Fruit fly (Drosophila melanogaster) whole organism, wandering third instar larva: ENCODE results near the gene Rph.

Experiments used
- Abd-B ChIP-seq: fragments of >200 bp; optimal IDR thresholded peaks from 2 replicates; lab custom pipeline; 2017; ENCODE audit warnings: missing biosample characterization, missing genetic modification characterization
- CG32264 ChIP-seq: fragments of 200-800 bp; sonication (Bioruptor generic); optimal IDR thresholded peaks from 2 replicates; lab custom pipeline; 2016; ENCODE audit warnings: missing biosample characterization, missing genetic modification characterization
- CG9705 ChIP-seq: fragments of 200-800 bp; sonication (Bioruptor generic); optimal IDR thresholded peaks from 2 replicates; lab custom pipeline; 2018; ENCODE audit warnings: missing biosample characterization, mild to moderate bottlenecking, missing genetic modification characterization
- CrebA ChIP-seq: fragments of 200-800 bp; sonication (Bioruptor generic); optimal IDR thresholded peaks from 2 replicates; lab custom pipeline; 2016; ENCODE audit warnings: missing biosample characterization, mild to moderate bottlenecking, missing genetic modification characterization, borderline replicate concordance
- Dfd ChIP-seq: fragments of >200 bp; optimal IDR thresholded peaks from 2 replicates; lab custom pipeline; 2017; ENCODE audit warnings: missing biosample characterization, missing genetic modification characterization
- Dif ChIP-seq: fragments of 200-275, 200-300 bp; sonication (Bioruptor generic); optimal IDR thresholded peaks from 2 replicates; lab custom pipeline; 2018; ENCODE audit warnings: missing biosample characterization, missing genetic modification characterization; ENCODE audit not compliant: partially characterized antibody
- GATAd ChIP-seq: sonication (Bioruptor generic); optimal IDR thresholded peaks from 2 replicates; lab custom pipeline; 2016; ENCODE audit warnings: missing biosample characterization, missing genetic modification characterization
- HLH106 ChIP-seq: fragments of 200-800 bp; optimal IDR thresholded peaks from 3 replicates; lab custom pipeline; 2019; ENCODE audit warnings: missing biosample characterization, mild to moderate bottlenecking, missing genetic modification characterization, moderate library complexity
- Hnf4 ChIP-seq: fragments of 200-800 bp; sonication (Bioruptor generic); optimal IDR thresholded peaks from 2 replicates; lab custom pipeline; 2016; ENCODE audit warnings: missing biosample characterization, mild to moderate bottlenecking, missing genetic modification characterization
- Hr78 ChIP-seq: fragments of >200 bp; optimal IDR thresholded peaks from 2 replicates; lab custom pipeline; 2017; ENCODE audit warnings: missing biosample characterization, missing genetic modification characterization
- Hr83 ChIP-seq: fragments of 200-300 bp; sonication (Bioruptor generic); optimal IDR thresholded peaks from 2 replicates; lab custom pipeline; 2016; ENCODE audit warnings: missing biosample characterization, mild to moderate bottlenecking, missing genetic modification characterization, moderate library complexity; ENCODE audit not compliant: poor library complexity, severe bottlenecking
- Jra ChIP-seq: sonication (Bioruptor generic); optimal IDR thresholded peaks from 2 replicates; lab custom pipeline; 2016; ENCODE audit warnings: missing biosample characterization, missing genetic modification characterization
- Mio ChIP-seq: sonication (Bioruptor generic); optimal IDR thresholded peaks from 2 replicates; lab custom pipeline; 2016; ENCODE audit warnings: missing biosample characterization, missing genetic modification characterization
- Myc ChIP-seq: fragments of >200 bp; optimal IDR thresholded peaks from 2 replicates; lab custom pipeline; 2017
- N ChIP-seq: fragments of >200 bp; optimal IDR thresholded peaks from 2 replicates; lab custom pipeline; 2018; ENCODE audit warnings: missing biosample characterization, missing external identifiers, missing genetic modification characterization
- OdsH ChIP-seq: fragments of 200-800 bp; sonication (Bioruptor generic); optimal IDR thresholded peaks from 2 replicates; lab custom pipeline; 2016; ENCODE audit warnings: missing biosample characterization, mild to moderate bottlenecking, missing genetic modification characterization
- Rel ChIP-seq, 2 experiments: fragments of 200-800 bp; sonication (Bioruptor generic) in 1 of 2; optimal IDR thresholded peaks; 2 replicates in 1 of 2; 3 replicates in 1 of 2; lab custom pipeline; 2016 to 2019; ENCODE audit warnings: mild to moderate bottlenecking in 2 of 2, missing biosample characterization in 2 of 2, missing genetic modification characterization in 2 of 2, moderate library complexity in 1 of 2
- Sp1 ChIP-seq: fragments of 200-800 bp; sonication (Bioruptor generic); optimal IDR thresholded peaks from 3 replicates; lab custom pipeline; 2019; ENCODE audit warnings: missing biosample characterization, mild to moderate bottlenecking, missing genetic modification characterization, moderate library complexity
- Vsx2 ChIP-seq: fragments of 200-300, 225-300 bp; sonication (Bioruptor generic); optimal IDR thresholded peaks from 2 replicates; lab custom pipeline; 2018; ENCODE audit warnings: missing biosample characterization, missing genetic modification characterization; ENCODE audit not compliant: partially characterized antibody
- br ChIP-seq: fragments of 200-800 bp; sonication (Bioruptor generic); optimal IDR thresholded peaks from 2 replicates; lab custom pipeline; 2016; ENCODE audit warnings: missing biosample characterization, missing genetic modification characterization
- brk ChIP-seq: fragments of 200-800 bp; sonication (Bioruptor generic); optimal IDR thresholded peaks from 2 replicates; lab custom pipeline; 2016; ENCODE audit warnings: missing biosample characterization, mild to moderate bottlenecking, missing genetic modification characterization
- dl ChIP-seq, 2 experiments: fragments of 175-275, 200-275 bp in 1 of 2; fragments of 200-275 bp in 1 of 2; sonication (Bioruptor generic); optimal IDR thresholded peaks; lab custom pipeline; 2018; ENCODE audit warnings: mild to moderate bottlenecking in 2 of 2, missing biosample characterization in 2 of 2, missing genetic modification characterization in 2 of 2, moderate library complexity in 2 of 2; ENCODE audit not compliant: partially characterized antibody in 2 of 2, insufficient read depth in 1 of 2
- dmrt93B ChIP-seq: fragments of 200-800 bp; sonication (Bioruptor generic); optimal IDR thresholded peaks from 2 replicates; lab custom pipeline; 2018; ENCODE audit warnings: missing biosample characterization, mild to moderate bottlenecking, missing genetic modification characterization
- dsf ChIP-seq: sonication (Bioruptor generic); optimal IDR thresholded peaks from 2 replicates; lab custom pipeline; 2016; ENCODE audit warnings: missing biosample characterization, missing genetic modification characterization, borderline replicate concordance
- ey ChIP-seq: fragments of 200-800 bp; sonication (Bioruptor generic); optimal IDR thresholded peaks from 2 replicates; lab custom pipeline; 2016; ENCODE audit warnings: missing biosample characterization, missing genetic modification characterization
- foxo ChIP-seq, 2 experiments: fragments of 200-800 bp; sonication (Bioruptor generic); optimal IDR thresholded peaks; 2 replicates in 1 of 2; 3 replicates in 1 of 2; lab custom pipeline; 2016 to 2017; ENCODE audit warnings: missing biosample characterization in 2 of 2, missing genetic modification characterization in 2 of 2
- fru ChIP-seq: fragments of 200-800 bp; sonication (Bioruptor generic); optimal IDR thresholded peaks from 3 replicates; lab custom pipeline; 2016; ENCODE audit warnings: missing biosample characterization, mild to moderate bottlenecking, missing genetic modification characterization
- h ChIP-seq: fragments of 200-800 bp; sonication (Bioruptor generic); optimal IDR thresholded peaks from 3 replicates; lab custom pipeline; 2016; ENCODE audit warnings: missing biosample characterization, mild to moderate bottlenecking, missing genetic modification characterization
- jim ChIP-seq: fragments of 175-275, 200-325 bp; sonication (Bioruptor generic); optimal IDR thresholded peaks from 2 replicates; lab custom pipeline; 2016; ENCODE audit warnings: missing biosample characterization, mild to moderate bottlenecking, missing genetic modification characterization
- lola ChIP-seq: fragments of >200 bp; optimal IDR thresholded peaks from 2 replicates; lab custom pipeline; 2017; ENCODE audit warnings: missing biosample characterization, missing genetic modification characterization
- pan ChIP-seq: fragments of >200 bp; optimal IDR thresholded peaks from 2 replicates; lab custom pipeline; 2017
- psq ChIP-seq: fragments of 200-800 bp; sonication (Bioruptor generic); optimal IDR thresholded peaks from 3 replicates; lab custom pipeline; 2017; ENCODE audit warnings: missing biosample characterization, mild to moderate bottlenecking, missing genetic modification characterization, moderate library complexity
- rgr ChIP-seq: fragments of 200-800 bp; sonication (Bioruptor generic); optimal IDR thresholded peaks from 3 replicates; lab custom pipeline; 2016; ENCODE audit warnings: missing biosample characterization, mild to moderate bottlenecking, missing genetic modification characterization
- sage ChIP-seq: fragments of 200-800 bp; sonication (Bioruptor generic); optimal IDR thresholded peaks from 2 replicates; lab custom pipeline; 2016; ENCODE audit warnings: missing biosample characterization, mild to moderate bottlenecking, missing genetic modification characterization
- sv ChIP-seq: fragments of 200-800 bp; sonication (Bioruptor generic); optimal IDR thresholded peaks from 3 replicates; lab custom pipeline; 2016; ENCODE audit warnings: missing biosample characterization, missing genetic modification characterization
- tai ChIP-seq: sonication (Bioruptor generic); optimal IDR thresholded peaks from 2 replicates; lab custom pipeline; 2016; ENCODE audit warnings: missing biosample characterization, missing genetic modification characterization
- usp ChIP-seq: fragments of >200 bp; optimal IDR thresholded peaks from 2 replicates; lab custom pipeline; 2017; ENCODE audit warnings: missing biosample characterization, missing genetic modification characterization
- woc ChIP-seq: sonication (Bioruptor generic); optimal IDR thresholded peaks from 2 replicates; lab custom pipeline; 2016; ENCODE audit warnings: missing biosample characterization, mild to moderate bottlenecking, missing genetic modification characterization

Rph gene

dm6 chrX:10728024-10728423 lies 29.4 kb downstream of the Rph start (continued):
- TF ChIP-seq h (GFP tag; lab: Kevin White, UChicago), result peak; percentile 89

dm6 chrX:10727318-10727717 lies 30.1 kb downstream of the Rph start:
- TF ChIP-seq N (GFP tag; lab: Kevin White, UChicago), result no peak
- TF ChIP-seq HLH106 (tag; lab: Kevin White, UChicago), result no peak
- no peak for TF ChIP-seq rgr (GFP tag; lab: Kevin White, UChicago)
- no peak for TF ChIP-seq Abd-B
- TF ChIP-seq dmrt93B (GFP tag; lab: Kevin White, UChicago), result no peak

- no peak for TF ChIP-seq Dfd
- TF ChIP-seq fru, result no peak
- TF ChIP-seq N (GFP tag; lab: Kevin White, UChicago), result no peak
- TF ChIP-seq Mio (GFP tag; lab: Kevin White, UChicago), result no peak
- no peak for TF ChIP-seq CrebA (GFP tag; lab: Kevin White, UChicago)
- TF ChIP-seq sv, result no peak
- TF ChIP-seq GATAd (GFP tag; lab: Kevin White, UChicago), result no peak
- no peak for TF ChIP-seq HLH106 (tag; lab: Kevin White, UChicago)
- TF ChIP-seq Rel (GFP tag; optimal IDR thresholded peaks at IDR 0.05; lab: Kevin White, UChicago), result no peak
- TF ChIP-seq Rel (tag; optimal IDR thresholded peaks at IDR 0.05; lab: Kevin White, UChicago), result no peak
- no peak for TF ChIP-seq br (GFP tag; lab: Kevin White, UChicago)
- TF ChIP-seq dsf (GFP tag; lab: Kevin White, UChicago), result no peak
- TF ChIP-seq h (GFP tag; lab: Kevin White, UChicago), result no peak
- TF ChIP-seq Dif (GFP tag; lab: Kevin White, UChicago), result no peak
These were observed 31.3 kb downstream of the Rph start for dm6 chrX:10726105-10726694.

dm6 chrX:10723488-10724254 lies 33.8 kb downstream of the Rph start:
- TF ChIP-seq Hr83 (no peak), sv (no peak), Mio (GFP tag; lab: Kevin White, UChicago) (no peak), rgr (GFP tag; lab: Kevin White, UChicago) (peak; percentile 28), Sp1 (GFP tag; lab: Kevin White, UChicago) (no peak), Jra (GFP tag; lab: Kevin White, UChicago) (no peak), dl (GFP tag; optimal IDR thresholded peaks at IDR 0.05; lab: Kevin White, UChicago; ENCODE audit: insufficient read depth in 1 of 2, partially characterized antibody in 2 of 2) (no peak), ey (GFP tag; lab: Kevin White, UChicago) (peak; percentile 42), dmrt93B (GFP tag; lab: Kevin White, UChicago) (peak; percentile 13), pan (lab: Kevin White, UChicago) (no peak), Dfd (no peak), Dif (GFP tag; lab: Kevin White, UChicago) (no peak), Abd-B (no peak), jim (GFP tag; lab: Kevin White, UChicago) (no peak), Rel (GFP tag; optimal IDR thresholded peaks at IDR 0.05; lab: Kevin White, UChicago) (no peak), Rel (tag; optimal IDR thresholded peaks at IDR 0.05; lab: Kevin White, UChicago) (no peak), fru (peak; percentile 35), CG9705 (no peak), br (GFP tag; lab: Kevin White, UChicago) (peak; percentile 11), foxo (GFP tag; optimal IDR thresholded peaks at IDR 0.05; lab: Kevin White, UChicago) (peak in 1 of 2 experiments; percentile 49), Hnf4 (GFP tag; lab: Kevin White, UChicago) (peak; percentile 45), Vsx2 (GFP tag; lab: Kevin White, UChicago) (no peak), Myc (lab: Kevin White, UChicago) (no peak), CG32264 (GFP tag; lab: Kevin White, UChicago) (no peak), tai (GFP tag; lab: Kevin White, UChicago) (no peak), psq (GFP tag; lab: Kevin White, UChicago) (peak; percentile 34), GATAd (GFP tag; lab: Kevin White, UChicago) (no peak), usp (GFP tag; lab: Kevin White, UChicago) (no peak), brk (GFP tag; lab: Kevin White, UChicago) (no peak), OdsH (GFP tag; lab: Kevin White, UChicago) (peak; percentile 22), N (GFP tag; lab: Kevin White, UChicago) (no peak), HLH106 (tag; lab: Kevin White, UChicago) (peak; percentile 34), Hr78 (no peak), sage (no peak), CrebA (GFP tag; lab: Kevin White, UChicago) (no peak), dsf (GFP tag; lab: Kevin White, UChicago) (no peak), lola (no peak), h (GFP tag; lab: Kevin White, UChicago) (peak; percentile 57), woc (peak; percentile 17)
- TF ChIP-seq, all 38 proteins: peak for 12
